Fruit fly (Drosophila melanogaster) whole organism, embryonic: ENCODE results near the gene CG14342.
A peak's percentile ranks its signal among the peaks of the same experiment; 100 is the strongest.

Source experiments
- Aef1 ChIP-seq: fragments of 200-800 bp; sonication (Bioruptor generic); IDR thresholded peaks from 3 replicates; pipeline ENCODE4 v1.3.6; 2022; ENCODE audit warnings: missing biosample characterization, missing genetic modification characterization
- Antp ChIP-seq: fragments of 200-800 bp; sonication (Bioruptor generic); optimal IDR thresholded peaks from 3 replicates; lab custom pipeline; 2016; ENCODE audit warnings: missing biosample characterization, missing genetic modification characterization
- CG1024 ChIP-seq: fragments of 200-800 bp; sonication (Bioruptor generic); IDR thresholded peaks from 2 replicates; pipeline ENCODE4 v1.3.6; 2022; ENCODE audit warnings: missing biosample characterization, missing genetic modification characterization
- CG10274 ChIP-seq: fragments of 200-800 bp; sonication (Bioruptor generic); optimal IDR thresholded peaks from 3 replicates; lab custom pipeline; 2017; ENCODE audit warnings: missing biosample characterization, mild to moderate bottlenecking, missing genetic modification characterization
- CG10543 ChIP-seq: fragments of 200-800 bp; sonication (Bioruptor generic); optimal IDR thresholded peaks from 3 replicates; lab custom pipeline; 2017; ENCODE audit warnings: missing biosample characterization, mild to moderate bottlenecking, missing genetic modification characterization, moderate library complexity
- CG10565 ChIP-seq: fragments of 200-800 bp; sonication (Bioruptor generic); optimal IDR thresholded peaks from 3 replicates; lab custom pipeline; 2016; ENCODE audit warnings: missing biosample characterization, mild to moderate bottlenecking, missing genetic modification characterization
- CG12104 ChIP-seq: fragments of 200-800 bp; sonication (Bioruptor generic); optimal IDR thresholded peaks from 3 replicates; lab custom pipeline; 2016; ENCODE audit warnings: missing biosample characterization, missing genetic modification characterization
- CG13424 ChIP-seq: fragments of 200-800 bp; sonication (Bioruptor generic); optimal IDR thresholded peaks from 2 replicates; lab custom pipeline; 2019; ENCODE audit warnings: missing biosample characterization, mild to moderate bottlenecking, missing genetic modification characterization, moderate library complexity
- CG14667 ChIP-seq: fragments of 200-800 bp; sonication (Bioruptor generic); IDR thresholded peaks from 2 replicates; pipeline ENCODE4 v1.3.6; 2022; ENCODE audit warnings: missing biosample characterization, missing genetic modification characterization
- CG17359 ChIP-seq: fragments of 200-800 bp; sonication (Bioruptor generic); optimal IDR thresholded peaks from 3 replicates; lab custom pipeline; 2018; ENCODE audit warnings: missing biosample characterization, mild to moderate bottlenecking, missing genetic modification characterization, moderate library complexity
- CG17912 ChIP-seq: fragments of 200-800 bp; sonication (Bioruptor generic); optimal IDR thresholded peaks from 2 replicates; lab custom pipeline; 2018; ENCODE audit warnings: missing biosample characterization, mild to moderate bottlenecking, missing genetic modification characterization
- CG1792 ChIP-seq: fragments of 200-800 bp; sonication (Bioruptor generic); optimal IDR thresholded peaks from 2 replicates; lab custom pipeline; 2016; ENCODE audit warnings: missing biosample characterization, missing genetic modification characterization
- CG18262 ChIP-seq: fragments of 200-800 bp; optimal IDR thresholded peaks from 3 replicates; lab custom pipeline; 2019; ENCODE audit warnings: missing biosample characterization, mild to moderate bottlenecking, missing genetic modification characterization, moderate library complexity
- CG30431 ChIP-seq: fragments of 200-800 bp; sonication (Bioruptor generic); optimal IDR thresholded peaks from 2 replicates; lab custom pipeline; 2017; ENCODE audit warnings: missing biosample characterization, missing genetic modification characterization
- CG31224 ChIP-seq: fragments of 200-800 bp; sonication (Bioruptor generic); IDR thresholded peaks from 2 replicates; pipeline ENCODE4 v1.3.6; 2022; ENCODE audit warnings: missing biosample characterization, missing genetic modification characterization
- CG43689 ChIP-seq: fragments of 200-800 bp; sonication (Bioruptor generic); IDR thresholded peaks from 2 replicates; pipeline ENCODE4 v1.3.6; 2022; ENCODE audit warnings: missing biosample characterization, missing genetic modification characterization
- CG4730 ChIP-seq: fragments of 200-800 bp; sonication (Bioruptor generic); IDR thresholded peaks from 2 replicates; pipeline ENCODE4 v1.3.6; 2022; ENCODE audit warnings: missing biosample characterization, missing genetic modification characterization
- CG7556 ChIP-seq: fragments of 200-800 bp; sonication (Bioruptor generic); optimal IDR thresholded peaks from 2 replicates; lab custom pipeline; 2017; ENCODE audit warnings: missing biosample characterization, mild to moderate bottlenecking, missing genetic modification characterization
- CG7928 ChIP-seq: fragments of 200-800 bp; sonication (Bioruptor generic); optimal IDR thresholded peaks from 2 replicates; lab custom pipeline; 2017; ENCODE audit warnings: missing biosample characterization, mild to moderate bottlenecking, missing genetic modification characterization
- CG8281 ChIP-seq: fragments of 200-800 bp; sonication (Bioruptor generic); optimal IDR thresholded peaks from 2 replicates; lab custom pipeline; 2018; ENCODE audit warnings: missing biosample characterization, mild to moderate bottlenecking, missing genetic modification characterization, moderate library complexity
- D19A ChIP-seq: fragments of 200-800 bp; optimal IDR thresholded peaks from 3 replicates; lab custom pipeline; 2019; ENCODE audit warnings: missing biosample characterization, mild to moderate bottlenecking, missing genetic modification characterization, moderate library complexity
- Ets97D ChIP-seq: fragments of 200-800 bp; sonication (Bioruptor generic); optimal IDR thresholded peaks from 3 replicates; lab custom pipeline; 2016; ENCODE audit warnings: missing biosample characterization, missing genetic modification characterization
- Fer3 ChIP-seq: fragments of 200-800 bp; sonication (Bioruptor generic); optimal IDR thresholded peaks from 2 replicates; lab custom pipeline; 2018; ENCODE audit warnings: missing biosample characterization, mild to moderate bottlenecking, missing genetic modification characterization, moderate library complexity
- HLHmδ ChIP-seq: fragments of 200-800 bp; sonication (Bioruptor generic); optimal IDR thresholded peaks from 2 replicates; lab custom pipeline; 2018; ENCODE audit warnings: missing biosample characterization, mild to moderate bottlenecking, missing genetic modification characterization, moderate library complexity
- Hr3 ChIP-seq: fragments of 200-800 bp; sonication (Bioruptor generic); optimal IDR thresholded peaks from 3 replicates; lab custom pipeline; 2016; ENCODE audit warnings: missing biosample characterization, missing genetic modification characterization
- Hr78 ChIP-seq, 2 experiments: fragments of 200-800 bp in 1 of 2; fragments of >200 bp in 1 of 2; sonication (Bioruptor generic) in 1 of 2; optimal IDR thresholded peaks; 2 replicates each; lab custom pipeline; 2017 to 2019; ENCODE audit warnings: missing biosample characterization in 2 of 2, missing genetic modification characterization in 2 of 2, mild to moderate bottlenecking in 1 of 2, moderate library complexity in 1 of 2
- Lhr ChIP-seq: fragments of 200-800 bp; sonication (Bioruptor generic); optimal IDR thresholded peaks from 3 replicates; lab custom pipeline; 2017; ENCODE audit warnings: mild to moderate bottlenecking, missing biosample characterization, missing genetic modification reagents, missing genetic modification characterization
- NC2β ChIP-seq: fragments of 200-800 bp; sonication (Bioruptor generic); optimal IDR thresholded peaks from 2 replicates; lab custom pipeline; 2016; ENCODE audit warnings: missing biosample characterization, missing genetic modification characterization
- Nf-YB ChIP-seq: fragments of 200-800 bp; sonication (Bioruptor generic); optimal IDR thresholded peaks from 3 replicates; lab custom pipeline; 2019; ENCODE audit warnings: missing biosample characterization, mild to moderate bottlenecking, missing genetic modification characterization, moderate library complexity
- Ssrp ChIP-seq: fragments of 200-800 bp; sonication (Bioruptor generic); optimal IDR thresholded peaks from 2 replicates; lab custom pipeline; 2018; ENCODE audit warnings: missing biosample characterization, mild to moderate bottlenecking, missing genetic modification characterization, moderate library complexity
- abd-A ChIP-seq: fragments of 200-800 bp; sonication (Bioruptor generic); optimal IDR thresholded peaks from 3 replicates; lab custom pipeline; 2019; ENCODE audit warnings: missing biosample characterization, mild to moderate bottlenecking, missing genetic modification characterization, moderate library complexity
- ac ChIP-seq: fragments of 200-800 bp; sonication (Bioruptor generic); optimal IDR thresholded peaks from 3 replicates; lab custom pipeline; 2017; ENCODE audit warnings: missing biosample characterization, mild to moderate bottlenecking, missing genetic modification characterization
- aop ChIP-seq: fragments of 200-800 bp; sonication (Bioruptor generic); IDR thresholded peaks from 2 replicates; pipeline ENCODE4 v1.3.6; 2022; ENCODE audit warnings: missing biosample characterization, missing genetic modification characterization
- bigmax ChIP-seq: fragments of 200-800 bp; sonication (Bioruptor generic); optimal IDR thresholded peaks from 2 replicates; lab custom pipeline; 2018; ENCODE audit warnings: missing biosample characterization, mild to moderate bottlenecking, missing genetic modification characterization
- croc ChIP-seq: fragments of 200-800 bp; sonication (Bioruptor generic); conservative IDR thresholded peaks from 3 replicates; pipeline ENCODE4 v1.3.6; 2022; ENCODE audit warnings: missing biosample characterization, missing genetic modification characterization
- fd96Cb ChIP-seq: fragments of 200-800 bp; sonication (Bioruptor generic); optimal IDR thresholded peaks from 2 replicates; lab custom pipeline; 2018; ENCODE audit warnings: missing biosample characterization, mild to moderate bottlenecking, missing genetic modification characterization, moderate library complexity
- gcm ChIP-seq: fragments of 200-800 bp; sonication (Bioruptor generic); optimal IDR thresholded peaks from 2 replicates; lab custom pipeline; 2019; ENCODE audit warnings: missing biosample characterization, mild to moderate bottlenecking, missing genetic modification characterization, moderate library complexity
- gro ChIP-seq: fragments of 200-800 bp; sonication (Bioruptor generic); optimal IDR thresholded peaks from 2 replicates; lab custom pipeline; 2016; ENCODE audit warnings: missing biosample characterization, missing genetic modification characterization
- hth ChIP-seq: fragments of >200 bp; optimal IDR thresholded peaks from 2 replicates; lab custom pipeline; 2017; ENCODE audit warnings: inconsistent platforms
- oc ChIP-seq: fragments of 200-800 bp; sonication (Bioruptor generic); optimal IDR thresholded peaks from 2 replicates; lab custom pipeline; 2018; ENCODE audit warnings: missing biosample characterization, mild to moderate bottlenecking, missing genetic modification characterization, moderate library complexity
- pb ChIP-seq: fragments of 200-800 bp; sonication (Bioruptor generic); optimal IDR thresholded peaks from 3 replicates; lab custom pipeline; 2016; ENCODE audit warnings: missing biosample characterization, missing genetic modification characterization
- repo ChIP-seq: fragments of 200-800 bp; sonication (Bioruptor generic); optimal IDR thresholded peaks from 2 replicates; lab custom pipeline; 2016; ENCODE audit warnings: missing biosample characterization, missing genetic modification characterization
- ro ChIP-seq: fragments of 200-800 bp; sonication (Bioruptor generic); IDR thresholded peaks from 2 replicates; pipeline ENCODE4 v1.3.6; 2022; ENCODE audit warnings: missing biosample characterization, missing genetic modification characterization
- row ChIP-seq: fragments of 200-800 bp; sonication (Bioruptor generic); IDR thresholded peaks from 3 replicates; pipeline ENCODE4 v1.3.6; 2022; ENCODE audit warnings: missing biosample characterization, missing genetic modification characterization
- sr ChIP-seq: fragments of 200-800 bp; sonication (Bioruptor generic); IDR thresholded peaks from 3 replicates; pipeline ENCODE4 v1.3.6; 2022; ENCODE audit warnings: missing biosample characterization, missing genetic modification characterization
- sug ChIP-seq: fragments of 200-800 bp; optimal IDR thresholded peaks from 2 replicates; lab custom pipeline; 2019; ENCODE audit warnings: missing biosample characterization, mild to moderate bottlenecking, missing genetic modification characterization, moderate library complexity
- trem ChIP-seq: fragments of 200-800 bp; optimal IDR thresholded peaks from 3 replicates; lab custom pipeline; 2019; ENCODE audit warnings: missing biosample characterization, mild to moderate bottlenecking, missing genetic modification characterization, moderate library complexity
- vnd ChIP-seq: fragments of 200-800 bp; sonication (Bioruptor generic); IDR thresholded peaks from 3 replicates; pipeline ENCODE4 v1.3.6; 2022; ENCODE audit warnings: missing biosample characterization, missing genetic modification characterization; ENCODE audit not compliant: partially characterized antibody
- vvl ChIP-seq: fragments of 200-800 bp; sonication (Bioruptor generic); IDR thresholded peaks from 2 replicates; pipeline ENCODE4 v1.3.6; 2022; ENCODE audit warnings: missing biosample characterization, missing genetic modification characterization
- wdn ChIP-seq: fragments of 200-800 bp; sonication (Bioruptor generic); IDR thresholded peaks from 2 replicates; pipeline ENCODE4 v1.3.6; 2022; ENCODE audit warnings: missing biosample characterization, missing genetic modification characterization
- wor ChIP-seq: fragments of 200-800 bp; sonication (Bioruptor generic); IDR thresholded peaks from 2 replicates; pipeline ENCODE4 v1.3.6; 2022; ENCODE audit warnings: missing biosample characterization, missing genetic modification characterization

The CG14342 gene

DNA sequence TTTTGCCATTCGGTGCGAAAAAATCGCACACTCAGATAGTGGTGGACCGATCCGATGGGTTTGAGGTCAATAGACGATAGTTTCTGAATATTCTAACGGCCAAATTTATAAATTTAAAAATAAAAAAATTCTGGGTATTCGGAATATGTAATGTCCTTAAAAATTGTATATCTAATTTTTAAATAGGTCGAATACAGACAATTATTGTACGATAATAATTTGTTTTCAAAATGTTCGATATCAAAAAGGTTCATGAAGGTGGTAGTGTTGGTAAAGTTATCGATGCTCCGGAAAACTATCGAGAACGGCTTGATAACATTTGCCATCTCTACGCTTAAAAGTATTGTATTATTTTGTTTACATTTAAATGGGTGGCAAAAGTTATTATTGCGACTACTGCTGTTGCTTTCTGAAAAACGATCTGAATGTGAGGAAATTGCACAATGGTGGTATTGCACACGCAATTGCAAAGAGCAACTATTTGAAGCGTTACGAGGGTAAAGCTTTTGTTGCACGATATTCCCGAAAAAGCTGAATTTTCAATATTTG is 34.1 kb upstream of the CG14342 start, which contains the start of the genes CG31922 and Plap (continued):
- TF ChIP-seq Antp (GFP tag; lab: Kevin White, UChicago): peak; percentile 57
- peak; percentile 31 for TF ChIP-seq gro
- TF ChIP-seq CG10543 (GFP tag; lab: Kevin White, UChicago): peak; percentile 80
- peak; percentile 33; the same call in 1 of the 2 replicates for TF ChIP-seq CG31224 (GFP tag; lab: Robert Waterston, UW)
- TF ChIP-seq ro (GFP tag; lab: Robert Waterston, UW): no peak
- TF ChIP-seq CG12104 (GFP tag; lab: Kevin White, UChicago): peak; percentile 56
- no peak for TF ChIP-seq bigmax
- no peak for TF ChIP-seq sr (GFP tag; lab: Robert Waterston, UW)
- peak; percentile 48 for TF ChIP-seq CG7556 (GFP tag; lab: Kevin White, UChicago)
- TF ChIP-seq CG7928 (GFP tag; lab: Kevin White, UChicago): peak; percentile 39
- peak; percentile 7 for TF ChIP-seq repo (GFP tag; lab: Kevin White, UChicago)
- peak; percentile 86 for TF ChIP-seq trem (tag; lab: Kevin White, UChicago)
- no peak for TF ChIP-seq HLHmδ (GFP tag; lab: Kevin White, UChicago)
- TF ChIP-seq CG1792 (GFP tag; lab: Kevin White, UChicago): peak; percentile 39
- peak; percentile 36 for TF ChIP-seq gcm (GFP tag; lab: Kevin White, UChicago)
- peak; percentile 91 for TF ChIP-seq vnd
- TF ChIP-seq D19A (tag; lab: Kevin White, UChicago): no peak
- TF ChIP-seq CG1024 (GFP tag; lab: Robert Waterston, UW): no peak
- TF ChIP-seq sug (tag; lab: Kevin White, UChicago): peak; percentile 87
- TF ChIP-seq CG10274: no peak
- TF ChIP-seq CG18262 (tag; lab: Kevin White, UChicago): peak; percentile 69
- peak; percentile 25; the same call in 1 of the 2 replicates for TF ChIP-seq vvl (GFP tag; lab: Robert Waterston, UW)
- TF ChIP-seq Ets97D (GFP tag; lab: Kevin White, UChicago): peak; percentile 75
- TF ChIP-seq wor (GFP tag; lab: Robert Waterston, UW): no peak
- TF ChIP-seq Hr3: peak; percentile 86
- TF ChIP-seq fd96Cb (tag; lab: Kevin White, UChicago): peak; percentile 32
- no peak for TF ChIP-seq wdn (GFP tag; lab: Robert Waterston, UW)
- TF ChIP-seq Fer3 (tag; lab: Kevin White, UChicago): peak; percentile 58
- TF ChIP-seq oc (tag; lab: Kevin White, UChicago): no peak
- peak; percentile 60; the same call in 2 of the 3 replicates for TF ChIP-seq Aef1 (GFP tag; lab: Robert Waterston, UW)
- no peak for TF ChIP-seq CG14667
- TF ChIP-seq CG4730: 0 out of 2 replicates have a peak, but pooled peaks have one; percentile 25
- peak in 1 of 2 experiments; percentile 75 for TF ChIP-seq Hr78 (GFP tag; optimal IDR thresholded peaks at IDR 0.05; lab: Kevin White, UChicago)
- no peak for TF ChIP-seq hth (lab: Kevin White, UChicago)
- TF ChIP-seq Ssrp: peak; percentile 59
- TF ChIP-seq CG17359: peak; percentile 40
- TF ChIP-seq aop (GFP tag; lab: Robert Waterston, UW): no peak
- TF ChIP-seq Lhr: peak; percentile 59
- no peak for TF ChIP-seq ac (GFP tag; lab: Kevin White, UChicago)
- peak; percentile 23; the same call in 1 of the 3 replicates for TF ChIP-seq croc (GFP tag; lab: Robert Waterston, UW)
- TF ChIP-seq Nf-YB (GFP tag; lab: Kevin White, UChicago): peak; percentile 29
- peak; percentile 36 for TF ChIP-seq CG8281 (tag; lab: Kevin White, UChicago)
- no peak for TF ChIP-seq CG10565 (GFP tag; lab: Kevin White, UChicago)
- TF ChIP-seq CG13424 (tag; lab: Kevin White, UChicago): peak; percentile 76
- TF ChIP-seq row: peak; percentile 96
- TF ChIP-seq CG30431 (GFP tag; lab: Kevin White, UChicago): no peak
- no peak for TF ChIP-seq CG17912 (GFP tag; lab: Kevin White, UChicago)
- no peak for TF ChIP-seq pb (GFP tag; lab: Kevin White, UChicago)
- TF ChIP-seq NC2β (GFP tag; lab: Kevin White, UChicago): peak; percentile 48
- no peak for TF ChIP-seq abd-A
- TF ChIP-seq CG43689 (GFP tag; lab: Robert Waterston, UW): no peak
